Fruit fly (Drosophila melanogaster) whole organism, embryonic: ENCODE data around the gene CG3630.

Experiments
- B-H1 ChIP-seq: fragments of 200-800 bp; sonication (Bioruptor generic); IDR thresholded peaks from 3 replicates; pipeline ENCODE4 v1.3.6; 2022; ENCODE audit warnings: missing biosample characterization, missing genetic modification characterization
- BEAF-32 ChIP-seq: fragments of 200-800 bp; sonication (Bioruptor generic); optimal IDR thresholded peaks from 3 replicates; lab custom pipeline; 2017; ENCODE audit warnings: missing biosample characterization, missing genetic modification characterization, mild to moderate bottlenecking, moderate library complexity, missing genetic modification reagents
- CG1024 ChIP-seq: fragments of 200-800 bp; sonication (Bioruptor generic); IDR thresholded peaks from 2 replicates; pipeline ENCODE4 v1.3.6; 2022; ENCODE audit warnings: missing biosample characterization, missing genetic modification characterization
- CG15696 ChIP-seq: fragments of 200-800 bp; sonication (Bioruptor generic); optimal IDR thresholded peaks from 2 replicates; lab custom pipeline; 2019; ENCODE audit warnings: missing biosample characterization, mild to moderate bottlenecking, missing genetic modification characterization, moderate library complexity
- CG16813 ChIP-seq: fragments of 200-800 bp; sonication (Bioruptor generic); IDR thresholded peaks from 3 replicates; pipeline ENCODE4 v1.3.6; 2022; ENCODE audit warnings: missing biosample characterization, missing genetic modification characterization; ENCODE audit not compliant: partially characterized antibody
- CG17359 ChIP-seq: fragments of 200-800 bp; sonication (Bioruptor generic); optimal IDR thresholded peaks from 3 replicates; lab custom pipeline; 2018; ENCODE audit warnings: missing biosample characterization, mild to moderate bottlenecking, missing genetic modification characterization, moderate library complexity
- CG17361 ChIP-seq: fragments of 200-800 bp; sonication (Bioruptor generic); IDR thresholded peaks from 3 replicates; pipeline ENCODE4 v1.3.6; 2022; ENCODE audit warnings: missing biosample characterization, missing genetic modification characterization
- CG17802 ChIP-seq: fragments of 200-800 bp; sonication (Bioruptor generic); optimal IDR thresholded peaks from 2 replicates; lab custom pipeline; 2018; ENCODE audit warnings: missing biosample characterization, mild to moderate bottlenecking, missing genetic modification characterization, moderate library complexity
- CG18619 ChIP-seq: fragments of 200-800 bp; sonication (Bioruptor generic); optimal IDR thresholded peaks from 3 replicates; lab custom pipeline; 2017; ENCODE audit warnings: missing biosample characterization, mild to moderate bottlenecking, missing genetic modification characterization
- CG30020 ChIP-seq: fragments of 200-800 bp; optimal IDR thresholded peaks from 2 replicates; lab custom pipeline; 2019; ENCODE audit warnings: missing biosample characterization, mild to moderate bottlenecking, missing genetic modification characterization, moderate library complexity
- CG31388 ChIP-seq: fragments of 200-800 bp; sonication (Bioruptor generic); optimal IDR thresholded peaks from 2 replicates; lab custom pipeline; 2016; ENCODE audit warnings: missing biosample characterization, missing genetic modification characterization
- CG34422 ChIP-seq: fragments of 200-800 bp; sonication (Bioruptor generic); IDR thresholded peaks from 3 replicates; pipeline ENCODE4 v1.3.6; 2022; ENCODE audit warnings: missing biosample characterization, missing genetic modification characterization
- CG4282 ChIP-seq: fragments of 200-800 bp; sonication (Bioruptor generic); optimal IDR thresholded peaks from 2 replicates; lab custom pipeline; 2016; ENCODE audit warnings: missing biosample characterization, missing genetic modification characterization
- CG43689 ChIP-seq: fragments of 200-800 bp; sonication (Bioruptor generic); IDR thresholded peaks from 2 replicates; pipeline ENCODE4 v1.3.6; 2022; ENCODE audit warnings: missing biosample characterization, missing genetic modification characterization
- CG4617 ChIP-seq: fragments of 200-800 bp; sonication (Bioruptor generic); optimal IDR thresholded peaks from 3 replicates; lab custom pipeline; 2016; ENCODE audit warnings: missing biosample characterization, missing genetic modification characterization, borderline replicate concordance
- CG6254 ChIP-seq: fragments of 200-800 bp; sonication (Bioruptor generic); optimal IDR thresholded peaks from 3 replicates; lab custom pipeline; 2017; ENCODE audit warnings: mild to moderate bottlenecking, missing biosample characterization, missing genetic modification reagents, missing genetic modification characterization
- CG6683 ChIP-seq: fragments of 200-800 bp; sonication (Bioruptor generic); optimal IDR thresholded peaks from 2 replicates; lab custom pipeline; 2017; ENCODE audit warnings: missing biosample characterization, mild to moderate bottlenecking, missing genetic modification characterization, missing genetic modification reagents
- CG7372 ChIP-seq: fragments of 200-800 bp; sonication (Bioruptor generic); IDR thresholded peaks from 2 replicates; pipeline ENCODE4 v1.3.6; 2022; ENCODE audit warnings: missing biosample characterization, missing genetic modification characterization
- CG7786 ChIP-seq: fragments of 200-800 bp; sonication (Bioruptor generic); optimal IDR thresholded peaks from 2 replicates; lab custom pipeline; 2016; ENCODE audit warnings: missing biosample characterization, missing genetic modification characterization
- CG7987 ChIP-seq: fragments of 200-800 bp; sonication (Bioruptor generic); optimal IDR thresholded peaks from 2 replicates; lab custom pipeline; 2018; ENCODE audit warnings: missing biosample characterization, mild to moderate bottlenecking, missing genetic modification characterization, moderate library complexity
- CG8765 ChIP-seq: fragments of 200-800 bp; sonication (Bioruptor generic); IDR thresholded peaks from 2 replicates; pipeline ENCODE4 v1.3.6; 2022; ENCODE audit warnings: missing biosample characterization, missing genetic modification characterization
- Camta ChIP-seq: fragments of 200-800 bp; sonication (Bioruptor generic); optimal IDR thresholded peaks from 2 replicates; lab custom pipeline; 2016; ENCODE audit warnings: missing biosample characterization, missing genetic modification characterization
- Dip2 ChIP-seq: fragments of 200-800 bp; sonication (Bioruptor generic); IDR thresholded peaks from 2 replicates; pipeline ENCODE4 v1.3.6; 2022; ENCODE audit warnings: missing biosample characterization, missing genetic modification characterization
- Elba2 ChIP-seq: fragments of 200-800 bp; sonication (Bioruptor generic); optimal IDR thresholded peaks from 3 replicates; lab custom pipeline; 2016; ENCODE audit warnings: missing biosample characterization, missing genetic modification characterization
- Gsc ChIP-seq: fragments of 200-800 bp; sonication (Bioruptor generic); IDR thresholded peaks from 2 replicates; pipeline ENCODE4 v1.3.6; 2022; ENCODE audit warnings: missing biosample characterization, missing genetic modification characterization
- Hr3 ChIP-seq: fragments of 200-800 bp; sonication (Bioruptor generic); optimal IDR thresholded peaks from 3 replicates; lab custom pipeline; 2016; ENCODE audit warnings: missing biosample characterization, missing genetic modification characterization
- Hr39 ChIP-seq: fragments of >200 bp; optimal IDR thresholded peaks from 2 replicates; lab custom pipeline; 2017
- Sox100B ChIP-seq: fragments of 200-800 bp; sonication (Bioruptor generic); optimal IDR thresholded peaks from 3 replicates; lab custom pipeline; 2018; ENCODE audit warnings: missing biosample characterization, mild to moderate bottlenecking, missing genetic modification characterization
- Spps ChIP-seq: fragments of 200-800 bp; sonication (Bioruptor generic); optimal IDR thresholded peaks from 2 replicates; lab custom pipeline; 2018; ENCODE audit warnings: missing biosample characterization, mild to moderate bottlenecking, missing genetic modification characterization
- Stat92E ChIP-seq, 3 experiments: fragments of >200 bp in 2 of 3; fragments of 200-800 bp in 1 of 3; sonication (Bioruptor generic) in 1 of 3; optimal IDR thresholded peaks; 2 replicates each; lab custom pipeline; 2017 to 2019; ENCODE audit warnings: missing biosample characterization in 3 of 3, missing genetic modification characterization in 3 of 3, mild to moderate bottlenecking in 1 of 3, moderate library complexity in 1 of 3
- TFAM ChIP-seq: fragments of 200-800 bp; sonication (Bioruptor generic); optimal IDR thresholded peaks from 2 replicates; lab custom pipeline; 2017; ENCODE audit warnings: missing biosample characterization, missing genetic modification characterization, inconsistent platforms
- amos ChIP-seq: fragments of 200-800 bp; sonication (Bioruptor generic); IDR thresholded peaks from 2 replicates; pipeline ENCODE4 v1.3.6; 2022; ENCODE audit warnings: missing biosample characterization, missing genetic modification characterization; ENCODE audit not compliant: partially characterized antibody
- bowl ChIP-seq: fragments of 200-800 bp; sonication (Bioruptor generic); IDR thresholded peaks from 2 replicates; pipeline ENCODE4 v1.3.6; 2022; ENCODE audit warnings: missing biosample characterization, missing genetic modification characterization
- chinmo ChIP-seq: fragments of 200-800 bp; sonication (Bioruptor generic); IDR thresholded peaks from 4 replicates; pipeline ENCODE4 v1.3.6; 2022; ENCODE audit warnings: missing biosample characterization, missing genetic modification characterization; ENCODE audit not compliant: partially characterized antibody
- eve ChIP-seq, 2 experiments: fragments of >200 bp; optimal IDR thresholded peaks; 2 replicates each; lab custom pipeline; 2017; ENCODE audit warnings: missing biosample characterization in 2 of 2, missing genetic modification characterization in 2 of 2
- fd3F ChIP-seq: fragments of 200-800 bp; sonication (Bioruptor generic); optimal IDR thresholded peaks from 2 replicates; lab custom pipeline; 2018; ENCODE audit warnings: missing biosample characterization, mild to moderate bottlenecking, missing genetic modification characterization, moderate library complexity
- fd96Cb ChIP-seq: fragments of 200-800 bp; sonication (Bioruptor generic); optimal IDR thresholded peaks from 2 replicates; lab custom pipeline; 2018; ENCODE audit warnings: missing biosample characterization, mild to moderate bottlenecking, missing genetic modification characterization, moderate library complexity
- gro ChIP-seq: fragments of 200-800 bp; sonication (Bioruptor generic); optimal IDR thresholded peaks from 2 replicates; lab custom pipeline; 2016; ENCODE audit warnings: missing biosample characterization, missing genetic modification characterization
- hbn ChIP-seq: fragments of 200-800 bp; sonication (Bioruptor generic); IDR thresholded peaks from 2 replicates; pipeline ENCODE4 v1.3.6; 2022; ENCODE audit warnings: missing biosample characterization, missing genetic modification characterization; ENCODE audit not compliant: partially characterized antibody
- kah ChIP-seq: fragments of 200-800 bp; sonication (Bioruptor generic); optimal IDR thresholded peaks from 2 replicates; lab custom pipeline; 2018; ENCODE audit warnings: missing biosample characterization, mild to moderate bottlenecking, missing genetic modification characterization
- org-1 ChIP-seq: fragments of 200-800 bp; sonication (Bioruptor generic); optimal IDR thresholded peaks from 2 replicates; lab custom pipeline; 2017; ENCODE audit warnings: missing biosample characterization, missing genetic modification characterization
- salm ChIP-seq: fragments of 200-800 bp; sonication (Bioruptor generic); optimal IDR thresholded peaks from 2 replicates; lab custom pipeline; 2018; ENCODE audit warnings: missing biosample characterization, mild to moderate bottlenecking, missing genetic modification characterization
- sens ChIP-seq: fragments of 200-800 bp; sonication (Bioruptor generic); peaks from one replicate; lab custom pipeline; 2016; ENCODE audit warnings: missing biosample characterization, missing genetic modification characterization
- sob ChIP-seq: fragments of 200-800 bp; sonication (Bioruptor generic); IDR thresholded peaks from 2 replicates; pipeline ENCODE4 v1.3.6; 2022; ENCODE audit warnings: missing biosample characterization, missing genetic modification characterization
- ssp ChIP-seq: fragments of 200-800 bp; sonication (Bioruptor generic); IDR thresholded peaks from 2 replicates; pipeline ENCODE4 v1.3.6; 2022; ENCODE audit warnings: missing biosample characterization, missing genetic modification characterization
- twi ChIP-seq: fragments of 200-800 bp; optimal IDR thresholded peaks from 2 replicates; lab custom pipeline; 2019; ENCODE audit warnings: missing biosample characterization, mild to moderate bottlenecking, missing genetic modification characterization, moderate library complexity
- unpg ChIP-seq: fragments of 200-800 bp; sonication (Bioruptor generic); optimal IDR thresholded peaks from 3 replicates; lab custom pipeline; 2018; ENCODE audit warnings: missing biosample characterization, mild to moderate bottlenecking, missing genetic modification characterization, moderate library complexity
- vvl ChIP-seq: fragments of 200-800 bp; sonication (Bioruptor generic); IDR thresholded peaks from 2 replicates; pipeline ENCODE4 v1.3.6; 2022; ENCODE audit warnings: missing biosample characterization, missing genetic modification characterization
- yki ChIP-seq: fragments of >200 bp; optimal IDR thresholded peaks from 3 replicates; lab custom pipeline; 2018

CG3630 gene

DNA sequence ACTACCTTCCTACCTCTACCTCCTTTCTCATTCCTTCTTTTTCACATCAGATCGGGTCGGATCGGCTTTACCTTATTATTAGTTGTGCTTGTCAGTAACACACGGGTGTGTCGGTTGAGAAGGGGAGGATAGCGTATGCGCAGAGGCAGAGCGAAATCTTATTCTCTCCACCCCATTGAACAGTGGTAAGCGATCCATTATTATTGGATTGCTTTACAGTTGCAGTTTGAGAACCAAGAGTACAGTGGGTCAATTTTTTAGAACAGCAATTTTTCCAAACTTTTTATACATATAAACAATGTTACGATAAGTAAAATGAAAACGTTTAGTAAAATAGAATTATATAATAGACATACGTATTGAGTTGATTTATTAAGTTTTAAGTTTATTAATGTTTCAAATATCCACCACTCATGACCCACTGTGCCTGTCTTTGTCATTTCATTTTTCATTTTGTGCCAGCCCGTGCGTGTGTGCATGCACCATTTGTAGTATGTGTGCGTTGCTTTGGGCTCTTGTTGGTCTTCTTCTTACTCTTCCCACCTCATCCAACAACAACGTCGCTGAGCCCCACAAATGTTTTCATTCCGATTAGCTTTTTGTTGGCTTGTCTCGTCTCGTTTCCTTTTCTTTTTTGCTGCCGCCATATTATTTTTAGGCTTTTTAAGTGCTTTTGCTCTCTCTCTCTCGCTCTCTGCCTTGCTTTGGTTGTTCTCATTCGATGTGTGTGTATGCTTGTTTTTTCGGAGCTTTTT, 24.2 kb upstream of the CG3630 start (continued):
- TF ChIP-seq BEAF-32 (GFP tag; lab: Kevin White, UChicago) = peak; percentile 17
- peak; percentile 97 for TF ChIP-seq kah (GFP tag; lab: Kevin White, UChicago)
- peak; percentile 99 for TF ChIP-seq CG6683 (GFP tag; lab: Kevin White, UChicago)
- peak; percentile 100 for TF ChIP-seq unpg (GFP tag; lab: Kevin White, UChicago)
- TF ChIP-seq CG15696 (tag; lab: Kevin White, UChicago) = peak; percentile 99
- TF ChIP-seq Spps (tag; lab: Kevin White, UChicago) = peak; percentile 100
- peak; percentile 99 for TF ChIP-seq CG34422
- peak; percentile 84 for TF ChIP-seq CG30020 (tag; lab: Kevin White, UChicago)
- peak; percentile 93 for TF ChIP-seq CG1024 (GFP tag; lab: Robert Waterston, UW)
- peak; percentile 98 for TF ChIP-seq CG8765 (GFP tag; lab: Robert Waterston, UW)
- TF ChIP-seq Dip2 (GFP tag; lab: Robert Waterston, UW) = peak; percentile 82
- TF ChIP-seq salm (tag; lab: Kevin White, UChicago) = peak; percentile 99
- peak; percentile 91 for TF ChIP-seq CG4282 (GFP tag; lab: Kevin White, UChicago)
- TF ChIP-seq B-H1 = peak; percentile 98
- peak; percentile 97 for TF ChIP-seq CG6254 (GFP tag; lab: Kevin White, UChicago)
- TF ChIP-seq org-1 = peak; percentile 98
- TF ChIP-seq Gsc (GFP tag; lab: Robert Waterston, UW) = peak; percentile 96
- TF ChIP-seq CG16813 (GFP tag; lab: Robert Waterston, UW) = peak; percentile 58
- peak; percentile 15; the same call in 1 of the 2 replicates for TF ChIP-seq hbn
- TF ChIP-seq Elba2 (GFP tag; lab: Kevin White, UChicago) = peak; percentile 91
- peak; percentile 96 for TF ChIP-seq bowl (GFP tag; lab: Robert Waterston, UW)
- peak; percentile 99 for TF ChIP-seq CG18619 (GFP tag; lab: Kevin White, UChicago)
- peak; percentile 95 for TF ChIP-seq CG7786
- peak; percentile 96 for TF ChIP-seq CG43689 (GFP tag; lab: Robert Waterston, UW)
- peak; percentile 93 for TF ChIP-seq ssp (GFP tag; lab: Robert Waterston, UW)
- peak; percentile 99 for TF ChIP-seq CG17359 (tag; lab: Kevin White, UChicago)
- TF ChIP-seq Stat92E (GFP tag; optimal IDR thresholded peaks at IDR 0.05; lab: Kevin White, UChicago) = peak in 1 of 3 experiments; percentile 98
- peak; percentile 81 for TF ChIP-seq chinmo (GFP tag; lab: Robert Waterston, UW)
- TF ChIP-seq twi = peak; percentile 97
- no peak for TF ChIP-seq yki (lab: Kevin White, UChicago)
- peak; percentile 97 for TF ChIP-seq CG31388 (GFP tag; lab: Kevin White, UChicago)
- peak; percentile 95 for TF ChIP-seq Hr3
- TF ChIP-seq vvl (GFP tag; lab: Robert Waterston, UW) = peak; percentile 99
- peak; percentile 92 for TF ChIP-seq CG17802 (tag; lab: Kevin White, UChicago)
- TF ChIP-seq Sox100B (GFP tag; lab: Kevin White, UChicago) = peak; percentile 99
- peak in 1 of 2 experiments; percentile 100 for TF ChIP-seq eve (GFP tag; optimal IDR thresholded peaks at IDR 0.05; lab: Kevin White, UChicago)
- TF ChIP-seq Hr39 (lab: Kevin White, UChicago) = no peak
- TF ChIP-seq Camta (GFP tag; lab: Kevin White, UChicago) = peak; percentile 96
- TF ChIP-seq CG7372 (GFP tag; lab: Robert Waterston, UW) = peak; percentile 99
- peak; percentile 99 for TF ChIP-seq fd96Cb
- 0 out of 2 replicates have a peak, but pooled peaks have one; percentile 5 for TF ChIP-seq amos (GFP tag; lab: Robert Waterston, UW)
- peak; percentile 95 for TF ChIP-seq CG7987
- peak; percentile 96 for TF ChIP-seq CG17361 (GFP tag; lab: Robert Waterston, UW)
- peak; percentile 92 for TF ChIP-seq gro (GFP tag; lab: Kevin White, UChicago)
- peak; percentile 99 for TF ChIP-seq fd3F (GFP tag; lab: Kevin White, UChicago)
- peak; percentile 96 for TF ChIP-seq TFAM (GFP tag; lab: Kevin White, UChicago)
- TF ChIP-seq sens (GFP tag; lab: Kevin White, UChicago) = peak; percentile 99
- TF ChIP-seq sob (GFP tag; lab: Robert Waterston, UW) = peak; percentile 99
- TF ChIP-seq CG4617 (GFP tag; lab: Kevin White, UChicago) = peak; percentile 94
